Fruit fly (Drosophila melanogaster) whole organism, embryonic: ENCODE results near the gene Mettl5.
A peak's percentile ranks its signal among the peaks of the same experiment; 100 is the strongest.

Experiments used
- Atf6 ChIP-seq: fragments of 200-800 bp; sonication (Bioruptor generic); IDR thresholded peaks from 2 replicates; pipeline ENCODE4 v1.3.6; 2022; ENCODE audit warnings: missing biosample characterization, missing genetic modification characterization
- CG10147 ChIP-seq: fragments of 200-800 bp; sonication (Bioruptor generic); optimal IDR thresholded peaks from 2 replicates; lab custom pipeline; 2019; ENCODE audit warnings: missing biosample characterization, mild to moderate bottlenecking, missing genetic modification characterization, moderate library complexity
- CG1024 ChIP-seq: fragments of 200-800 bp; sonication (Bioruptor generic); IDR thresholded peaks from 2 replicates; pipeline ENCODE4 v1.3.6; 2022; ENCODE audit warnings: missing biosample characterization, missing genetic modification characterization
- CG10274 ChIP-seq: fragments of 200-800 bp; sonication (Bioruptor generic); optimal IDR thresholded peaks from 3 replicates; lab custom pipeline; 2017; ENCODE audit warnings: missing biosample characterization, mild to moderate bottlenecking, missing genetic modification characterization
- CG10565 ChIP-seq: fragments of 200-800 bp; sonication (Bioruptor generic); optimal IDR thresholded peaks from 3 replicates; lab custom pipeline; 2016; ENCODE audit warnings: missing biosample characterization, mild to moderate bottlenecking, missing genetic modification characterization
- CG11085 ChIP-seq: fragments of 200-800 bp; sonication (Bioruptor generic); IDR thresholded peaks from 2 replicates; pipeline ENCODE4 v1.3.6; 2022; ENCODE audit warnings: missing biosample characterization, missing genetic modification characterization
- CG11247 ChIP-seq: fragments of 200-800 bp; sonication (Bioruptor generic); IDR thresholded peaks from 2 replicates; pipeline ENCODE4 v1.3.6; 2022; ENCODE audit warnings: missing biosample characterization, missing genetic modification characterization
- CG11398 ChIP-seq: fragments of 200-800 bp; sonication (Bioruptor generic); optimal IDR thresholded peaks from 2 replicates; lab custom pipeline; 2016; ENCODE audit warnings: missing biosample characterization, missing genetic modification characterization
- CG15479 ChIP-seq: fragments of 200-800 bp; sonication (Bioruptor generic); optimal IDR thresholded peaks from 3 replicates; lab custom pipeline; 2019; ENCODE audit warnings: missing biosample characterization, mild to moderate bottlenecking, missing genetic modification characterization, moderate library complexity
- CG15696 ChIP-seq: fragments of 200-800 bp; sonication (Bioruptor generic); optimal IDR thresholded peaks from 2 replicates; lab custom pipeline; 2019; ENCODE audit warnings: missing biosample characterization, mild to moderate bottlenecking, missing genetic modification characterization, moderate library complexity
- CG1603 ChIP-seq: fragments of 200-800 bp; sonication (Bioruptor generic); optimal IDR thresholded peaks from 2 replicates; lab custom pipeline; 2019; ENCODE audit warnings: missing biosample characterization, mild to moderate bottlenecking, missing genetic modification characterization, moderate library complexity
- CG2875 ChIP-seq: fragments of 200-800 bp; sonication (Bioruptor generic); optimal IDR thresholded peaks from 2 replicates; lab custom pipeline; 2017; ENCODE audit warnings: missing biosample characterization, mild to moderate bottlenecking, missing genetic modification characterization, missing genetic modification reagents
- CG4360 ChIP-seq: fragments of 200-800 bp; sonication (Bioruptor generic); IDR thresholded peaks from 2 replicates; pipeline ENCODE4 v1.3.6; 2022; ENCODE audit warnings: missing biosample characterization, missing genetic modification characterization
- CG4707 ChIP-seq: fragments of 200-800 bp; sonication (Bioruptor generic); optimal IDR thresholded peaks from 2 replicates; lab custom pipeline; 2018; ENCODE audit warnings: missing biosample characterization, mild to moderate bottlenecking, missing genetic modification characterization, moderate library complexity
- CG4854 ChIP-seq: fragments of 200-800 bp; sonication (Bioruptor generic); optimal IDR thresholded peaks from 2 replicates; lab custom pipeline; 2016; ENCODE audit warnings: missing biosample characterization, missing genetic modification characterization, inconsistent platforms
- CG6765 ChIP-seq: fragments of 200-800 bp; sonication (Bioruptor generic); optimal IDR thresholded peaks from 3 replicates; lab custom pipeline; 2017; ENCODE audit warnings: missing biosample characterization, mild to moderate bottlenecking, missing genetic modification characterization
- CG7987 ChIP-seq: fragments of 200-800 bp; sonication (Bioruptor generic); optimal IDR thresholded peaks from 2 replicates; lab custom pipeline; 2018; ENCODE audit warnings: missing biosample characterization, mild to moderate bottlenecking, missing genetic modification characterization, moderate library complexity
- CG9215 ChIP-seq: fragments of 200-800 bp; sonication (Bioruptor generic); IDR thresholded peaks from 2 replicates; pipeline ENCODE4 v1.3.6; 2022; ENCODE audit warnings: missing biosample characterization, missing genetic modification characterization
- CrebB ChIP-seq: fragments of 200-800 bp; sonication (Bioruptor generic); optimal IDR thresholded peaks from 3 replicates; lab custom pipeline; 2018; ENCODE audit warnings: missing biosample characterization, mild to moderate bottlenecking, missing genetic modification characterization
- Dbx ChIP-seq: fragments of 200-800 bp; sonication (Bioruptor generic); IDR thresholded peaks from 3 replicates; pipeline ENCODE4 v1.3.6; 2022; ENCODE audit warnings: missing biosample characterization, missing genetic modification characterization
- Deaf1 ChIP-seq: fragments of 200-800 bp; optimal IDR thresholded peaks from 3 replicates; lab custom pipeline; 2019; ENCODE audit warnings: missing biosample characterization, mild to moderate bottlenecking, missing genetic modification characterization, moderate library complexity
- Dek ChIP-seq: fragments of 200-800 bp; sonication (Bioruptor generic); optimal IDR thresholded peaks from 3 replicates; lab custom pipeline; 2019; ENCODE audit warnings: missing biosample characterization, mild to moderate bottlenecking, missing genetic modification characterization, moderate library complexity
- Dip3 ChIP-seq: fragments of 200-800 bp; sonication (Bioruptor generic); optimal IDR thresholded peaks from 3 replicates; lab custom pipeline; 2016; ENCODE audit warnings: missing biosample characterization, missing genetic modification characterization
- Fer2 ChIP-seq: fragments of 200-800 bp; sonication (Bioruptor generic); optimal IDR thresholded peaks from 2 replicates; lab custom pipeline; 2018; ENCODE audit warnings: missing biosample characterization, mild to moderate bottlenecking, missing genetic modification characterization, moderate library complexity
- Hr51 ChIP-seq, 2 experiments: fragments of 200-800 bp; sonication (Bioruptor generic); optimal IDR thresholded peaks; 2 replicates in 1 of 2; 3 replicates in 1 of 2; lab custom pipeline; 2016 to 2018; ENCODE audit warnings: missing biosample characterization in 2 of 2, missing genetic modification characterization in 2 of 2, mild to moderate bottlenecking in 1 of 2, moderate library complexity in 1 of 2
- Hsf ChIP-seq: fragments of 200-800 bp; sonication (Bioruptor generic); optimal IDR thresholded peaks from 3 replicates; lab custom pipeline; 2016; ENCODE audit warnings: missing biosample characterization, missing genetic modification characterization
- Jarid2 ChIP-seq: fragments of 200-800 bp; sonication (Bioruptor generic); optimal IDR thresholded peaks from 3 replicates; lab custom pipeline; 2017; ENCODE audit warnings: mild to moderate bottlenecking, missing biosample characterization, missing genetic modification reagents, missing genetic modification characterization
- Max ChIP-seq: fragments of 200-800 bp; sonication (Bioruptor generic); optimal IDR thresholded peaks from 2 replicates; lab custom pipeline; 2016; ENCODE audit warnings: missing biosample characterization, mild to moderate bottlenecking, missing genetic modification characterization
- Sox102F ChIP-seq: fragments of 200-800 bp; sonication (Bioruptor generic); optimal IDR thresholded peaks from 2 replicates; lab custom pipeline; 2018; ENCODE audit warnings: missing biosample characterization, mild to moderate bottlenecking, missing genetic modification characterization, moderate library complexity
- Ssrp ChIP-seq: fragments of 200-800 bp; sonication (Bioruptor generic); optimal IDR thresholded peaks from 2 replicates; lab custom pipeline; 2018; ENCODE audit warnings: missing biosample characterization, mild to moderate bottlenecking, missing genetic modification characterization, moderate library complexity
- Vsx1 ChIP-seq: fragments of 200-800 bp; sonication (Bioruptor generic); optimal IDR thresholded peaks from 2 replicates; lab custom pipeline; 2017; ENCODE audit warnings: missing biosample characterization, mild to moderate bottlenecking, missing genetic modification characterization, missing genetic modification reagents
- cato ChIP-seq: fragments of 200-800 bp; sonication (Bioruptor generic); optimal IDR thresholded peaks from 2 replicates; lab custom pipeline; 2016; ENCODE audit warnings: missing biosample characterization, missing genetic modification characterization, borderline replicate concordance
- croc ChIP-seq: fragments of 200-800 bp; sonication (Bioruptor generic); conservative IDR thresholded peaks from 3 replicates; pipeline ENCODE4 v1.3.6; 2022; ENCODE audit warnings: missing biosample characterization, missing genetic modification characterization
- cwo ChIP-seq: fragments of 200-800 bp; sonication (Bioruptor generic); optimal IDR thresholded peaks from 3 replicates; lab custom pipeline; 2017; ENCODE audit warnings: missing biosample characterization, missing genetic modification characterization, mild to moderate bottlenecking, moderate library complexity, missing genetic modification reagents
- eve ChIP-seq, 2 experiments: fragments of >200 bp; optimal IDR thresholded peaks; 2 replicates each; lab custom pipeline; 2017; ENCODE audit warnings: missing biosample characterization in 2 of 2, missing genetic modification characterization in 2 of 2
- fd3F ChIP-seq: fragments of 200-800 bp; sonication (Bioruptor generic); optimal IDR thresholded peaks from 2 replicates; lab custom pipeline; 2018; ENCODE audit warnings: missing biosample characterization, mild to moderate bottlenecking, missing genetic modification characterization, moderate library complexity
- gce ChIP-seq: fragments of 200-800 bp; sonication (Bioruptor generic); IDR thresholded peaks from 3 replicates; pipeline ENCODE4 v1.3.6; 2022; ENCODE audit warnings: missing biosample characterization, missing genetic modification characterization
- hkb ChIP-seq, 2 experiments: fragments of 200-800 bp in 1 of 2; fragments of >200 bp in 1 of 2; sonication (Bioruptor generic) in 1 of 2; IDR thresholded peaks in 1 of 2; optimal IDR thresholded peaks in 1 of 2; 2 replicates each; pipeline versions ENCODE4 v1.3.6 to Lab custom; 2017 to 2022; ENCODE audit warnings: missing biosample characterization in 1 of 2, missing genetic modification characterization in 1 of 2
- kni ChIP-seq: fragments of 200-800 bp; sonication (Bioruptor generic); optimal IDR thresholded peaks from 3 replicates; lab custom pipeline; 2017; ENCODE audit warnings: mild to moderate bottlenecking, missing biosample characterization, missing genetic modification reagents, missing genetic modification characterization
- luna ChIP-seq: fragments of 200-800 bp; sonication (Bioruptor generic); optimal IDR thresholded peaks from 2 replicates; lab custom pipeline; 2016; ENCODE audit warnings: missing biosample characterization, missing genetic modification characterization
- nom ChIP-seq: fragments of 200-800 bp; sonication (Bioruptor generic); optimal IDR thresholded peaks from 2 replicates; lab custom pipeline; 2017; ENCODE audit warnings: missing biosample characterization, missing genetic modification characterization, mild to moderate bottlenecking, moderate library complexity, missing genetic modification reagents
- otp ChIP-seq: fragments of 200-800 bp; sonication (Bioruptor generic); IDR thresholded peaks from 3 replicates; pipeline ENCODE4, ENCODE4 v1.3.6; 2022; ENCODE audit warnings: missing biosample characterization, missing genetic modification characterization
- phol ChIP-seq: fragments of 200-800 bp; sonication (Bioruptor generic); optimal IDR thresholded peaks from 3 replicates; lab custom pipeline; 2018; ENCODE audit warnings: missing biosample characterization, mild to moderate bottlenecking, missing genetic modification characterization, moderate library complexity
- pzg ChIP-seq: fragments of 200-800 bp; sonication (Bioruptor generic); optimal IDR thresholded peaks from 3 replicates; lab custom pipeline; 2018; ENCODE audit warnings: missing biosample characterization, mild to moderate bottlenecking, missing genetic modification characterization, moderate library complexity
- sim ChIP-seq: fragments of 200-800 bp; sonication (Bioruptor generic); IDR thresholded peaks from 2 replicates; pipeline ENCODE4 v1.3.6; 2022; ENCODE audit warnings: missing biosample characterization, missing genetic modification characterization
- stc ChIP-seq: fragments of 200-800 bp; sonication (Bioruptor generic); IDR thresholded peaks from 2 replicates; pipeline ENCODE4 v1.3.6; 2022; ENCODE audit warnings: missing biosample characterization, missing genetic modification characterization
- tgo ChIP-seq: fragments of 200-800 bp; sonication (Bioruptor generic); IDR thresholded peaks from 3 replicates; pipeline ENCODE4 v1.3.6; 2022; ENCODE audit warnings: missing biosample characterization, missing genetic modification characterization
- toy ChIP-seq: fragments of 200-800 bp; sonication (Bioruptor generic); IDR thresholded peaks from 2 replicates; pipeline ENCODE4 v1.3.6; 2022; ENCODE audit warnings: missing biosample characterization, missing genetic modification characterization
- unpg ChIP-seq: fragments of 200-800 bp; sonication (Bioruptor generic); optimal IDR thresholded peaks from 3 replicates; lab custom pipeline; 2018; ENCODE audit warnings: missing biosample characterization, mild to moderate bottlenecking, missing genetic modification characterization, moderate library complexity
- vfl ChIP-seq: fragments of 200-800 bp; sonication (Bioruptor generic); optimal IDR thresholded peaks from 2 replicates; lab custom pipeline; 2016; ENCODE audit warnings: missing biosample characterization, missing genetic modification characterization

Gene Mettl5

DNA sequence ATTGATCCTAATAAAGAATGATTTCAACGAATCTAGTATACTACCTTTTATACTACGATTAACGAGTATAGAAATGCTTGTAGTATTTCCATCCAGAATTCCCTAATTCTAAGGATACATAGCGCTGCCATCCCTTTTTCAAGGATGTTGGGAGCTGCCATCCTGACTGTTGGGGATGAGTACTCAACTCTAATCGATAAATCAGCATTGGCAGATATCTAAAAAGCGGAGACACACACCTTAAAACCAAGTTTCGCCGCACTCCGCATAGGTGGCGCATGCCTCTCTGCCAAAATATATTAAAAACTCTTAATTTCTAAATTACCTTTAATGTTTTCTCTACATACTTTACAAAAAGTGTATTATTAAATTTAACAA lies 30.7 kb downstream of the Mettl5 start, which contains the start of gene fal (continued):
- TF ChIP-seq CG7987 (no peak), CG11085 (GFP tag; lab: Robert Waterston, UW) (no peak), CG4707 (GFP tag; lab: Kevin White, UChicago) (no peak), CG2875 (GFP tag; lab: Kevin White, UChicago) (no peak), CG10565 (no peak), Ssrp (no peak), Sox102F (GFP tag; lab: Kevin White, UChicago) (no peak), Dbx (no peak), Jarid2 (GFP tag; lab: Kevin White, UChicago) (no peak), Deaf1 (tag; lab: Kevin White, UChicago) (no peak), cato (GFP tag; lab: Kevin White, UChicago) (peak; percentile 37), Max (GFP tag; lab: Kevin White, UChicago) (peak; percentile 11), unpg (GFP tag; lab: Kevin White, UChicago) (no peak), CG15479 (GFP tag; lab: Kevin White, UChicago) (no peak), stc (GFP tag; lab: Robert Waterston, UW) (no peak), otp (GFP tag; lab: Robert Waterston, UW) (no peak), Hsf (GFP tag; lab: Kevin White, UChicago) (peak; percentile 45), pzg (GFP tag; lab: Kevin White, UChicago) (peak; percentile 72), kni (GFP tag; lab: Kevin White, UChicago) (no peak), gce (GFP tag; lab: Robert Waterston, UW) (no peak), toy (GFP tag; lab: Robert Waterston, UW) (no peak), CrebB (tag; lab: Kevin White, UChicago) (no peak), nom (no peak), vfl (GFP tag; lab: Kevin White, UChicago) (no peak), Dek (tag; lab: Kevin White, UChicago) (no peak), Vsx1 (GFP tag; lab: Kevin White, UChicago) (no peak), sim (GFP tag; lab: Robert Waterston, UW) (no peak), CG10147 (GFP tag; lab: Kevin White, UChicago) (no peak), hkb (optimal IDR thresholded peaks at IDR 0.05; lab: Kevin White, UChicago) (no peak), hkb (GFP tag; IDR thresholded peaks at IDR 0.05; lab: Robert Waterston, UW) (no peak), Dip3 (GFP tag; lab: Kevin White, UChicago) (peak; percentile 26), Atf6 (GFP tag; lab: Robert Waterston, UW) (no peak), croc (GFP tag; lab: Robert Waterston, UW) (no peak; the same call in 2 of the 3 replicates), phol (peak; percentile 77), CG9215 (GFP tag; lab: Robert Waterston, UW) (no peak), CG4360 (GFP tag; lab: Robert Waterston, UW) (no peak), Fer2 (tag; lab: Kevin White, UChicago) (no peak), fd3F (GFP tag; lab: Kevin White, UChicago) (no peak), Hr51 (GFP tag; optimal IDR thresholded peaks at IDR 0.05; lab: Kevin White, UChicago) (no peak), cwo (GFP tag; lab: Kevin White, UChicago) (no peak), CG1603 (tag; lab: Kevin White, UChicago) (peak; percentile 43), CG1024 (GFP tag; lab: Robert Waterston, UW) (no peak), CG11247 (no peak), CG11398 (GFP tag; lab: Kevin White, UChicago) (no peak), CG6765 (GFP tag; lab: Kevin White, UChicago) (no peak), CG10274 (no peak), luna (GFP tag; lab: Kevin White, UChicago) (peak; percentile 41), tgo (GFP tag; lab: Robert Waterston, UW) (peak; percentile 23; the same call in 1 of the 3 replicates), eve (GFP tag; optimal IDR thresholded peaks at IDR 0.05; lab: Kevin White, UChicago) (no peak), CG15696 (tag; lab: Kevin White, UChicago) (peak; percentile 35), CG4854 (peak; percentile 6)
